Worm (Caenorhabditis elegans): Measurements from ENCODE around the gene mib-1.
A peak's percentile ranks its signal among the peaks of the same experiment; 100 is the strongest.

mib-1 gene

ce11 chrIII:11318131-11318530, 27.7 kb upstream of the mib-1 start, which contains the start of gene teg-1:
Gene teg-1 (minus strand): TSS chrIII:11318231.
- TF ChIP-seq flt-1 (GFP tag; IDR thresholded peaks at IDR 0.05) (no peak), tra-4 (tag; optimal IDR thresholded peaks at IDR 0.05) (no peak), aly-1 (tag; optimal IDR thresholded peaks at IDR 0.05) (no peak), tbx-37 (GFP tag; conservative IDR thresholded peaks at IDR 0.05) (no peak), ets-7 (tag; optimal IDR thresholded peaks at IDR 0.05) (no peak), ceh-36 (tag; optimal IDR thresholded peaks at IDR 0.05) (no peak), hmg-4 (GFP tag; optimal IDR thresholded peaks at IDR 0.05) (no peak), hnd-1 (tag; optimal IDR thresholded peaks at IDR 0.05) (no peak), B0310.2 (tag; optimal IDR thresholded peaks at IDR 0.05) (no peak), pes-1 (GFP tag; IDR thresholded peaks at IDR 0.05) (no peak), tbx-11 (GFP tag; IDR thresholded peaks at IDR 0.05) (no peak), sea-1 (GFP tag; conservative IDR thresholded peaks at IDR 0.05) (no peak)

ce11 chrIII:11317164-11317620, 26.7 kb upstream of the mib-1 start, which contains the start of gene mcm-10:
Gene mcm-10 (plus strand): TSS chrIII:11317570.
- peak; percentile 36; the same call in 1 of the 2 replicates for TF ChIP-seq flt-1 (GFP tag; IDR thresholded peaks at IDR 0.05)
- no peak for TF ChIP-seq ceh-36 (tag; optimal IDR thresholded peaks at IDR 0.05)
- TF ChIP-seq hmg-4 (GFP tag; optimal IDR thresholded peaks at IDR 0.05) = no peak
- TF ChIP-seq tbx-37 (GFP tag; conservative IDR thresholded peaks at IDR 0.05) = peak; percentile 50; the same call in 1 of the 2 replicates
- peak; percentile 59 for TF ChIP-seq pes-1 (GFP tag; IDR thresholded peaks at IDR 0.05)
- TF ChIP-seq ceh-13 (GFP tag; optimal IDR thresholded peaks at IDR 0.05) = peak; percentile 37
- no peak for TF ChIP-seq ama-1 (optimal IDR thresholded peaks at IDR 0.05)
- TF ChIP-seq hmbx-1 (tag; optimal IDR thresholded peaks at IDR 0.05) = no peak
- no peak for TF ChIP-seq aly-1 (tag; optimal IDR thresholded peaks at IDR 0.05)
- TF ChIP-seq scrt-1 (GFP tag; IDR thresholded peaks at IDR 0.05) = no peak
- TF ChIP-seq hnd-1 (tag; optimal IDR thresholded peaks at IDR 0.05) = peak; percentile 15
- peak; percentile 85 for TF ChIP-seq F13C5.2 (tag; optimal IDR thresholded peaks at IDR 0.05)
- TF ChIP-seq ets-7 (tag; optimal IDR thresholded peaks at IDR 0.05) = peak; percentile 64
- TF ChIP-seq tbx-11 (GFP tag; IDR thresholded peaks at IDR 0.05) = no peak
- no peak for TF ChIP-seq sea-1 (GFP tag; conservative IDR thresholded peaks at IDR 0.05)
- peak; percentile 37 for TF ChIP-seq B0310.2 (tag; optimal IDR thresholded peaks at IDR 0.05)
- peak; percentile 35 for TF ChIP-seq tra-4 (tag; optimal IDR thresholded peaks at IDR 0.05)

ce11 chrIII:11311466-11311865, 21.0 kb upstream of the mib-1 start, which contains the start of gene rab-35:
Gene rab-35 (minus strand): TSS chrIII:11311566.
- TF ChIP-seq hmg-4 (GFP tag; optimal IDR thresholded peaks at IDR 0.05) (no peak), scrt-1 (GFP tag; IDR thresholded peaks at IDR 0.05) (no peak), ama-1 (optimal IDR thresholded peaks at IDR 0.05) (no peak), hnd-1 (tag; optimal IDR thresholded peaks at IDR 0.05) (no peak), sea-1 (GFP tag; conservative IDR thresholded peaks at IDR 0.05) (no peak), flt-1 (GFP tag; IDR thresholded peaks at IDR 0.05) (no peak), F13C5.2 (tag; optimal IDR thresholded peaks at IDR 0.05) (no peak), ceh-36 (tag; optimal IDR thresholded peaks at IDR 0.05) (no peak), aly-1 (tag; optimal IDR thresholded peaks at IDR 0.05) (no peak), ets-7 (tag; optimal IDR thresholded peaks at IDR 0.05) (no peak), B0310.2 (tag; optimal IDR thresholded peaks at IDR 0.05) (no peak), tbx-11 (GFP tag; IDR thresholded peaks at IDR 0.05) (no peak), ceh-13 (GFP tag; optimal IDR thresholded peaks at IDR 0.05) (no peak), tbx-37 (GFP tag; conservative IDR thresholded peaks at IDR 0.05) (no peak)

ce11 chrIII:11289876-11290275, 600 bp downstream of the mib-1 start:
- no peak for TF ChIP-seq pes-1 (GFP tag; IDR thresholded peaks at IDR 0.05)
- TF ChIP-seq F13C5.2 (tag; optimal IDR thresholded peaks at IDR 0.05) = no peak
- TF ChIP-seq scrt-1 (GFP tag; IDR thresholded peaks at IDR 0.05) = no peak
- no peak for TF ChIP-seq sea-1 (GFP tag; conservative IDR thresholded peaks at IDR 0.05)
- TF ChIP-seq hmg-4 (GFP tag; optimal IDR thresholded peaks at IDR 0.05) = no peak
- no peak for TF ChIP-seq aly-1 (tag; optimal IDR thresholded peaks at IDR 0.05)

- no peak for TF ChIP-seq F13C5.2 (tag; optimal IDR thresholded peaks at IDR 0.05)
- TF ChIP-seq scrt-1 (GFP tag; IDR thresholded peaks at IDR 0.05) = no peak
- TF ChIP-seq hmbx-1 (tag; optimal IDR thresholded peaks at IDR 0.05) = no peak
- no peak for TF ChIP-seq hmg-4 (GFP tag; optimal IDR thresholded peaks at IDR 0.05)
- no peak for TF ChIP-seq ets-7 (tag; optimal IDR thresholded peaks at IDR 0.05)
- TF ChIP-seq tra-4 (tag; optimal IDR thresholded peaks at IDR 0.05) = no peak
- TF ChIP-seq ceh-13 (GFP tag; optimal IDR thresholded peaks at IDR 0.05) = no peak
- TF ChIP-seq sea-1 (GFP tag; conservative IDR thresholded peaks at IDR 0.05) = no peak
- TF ChIP-seq B0310.2 (tag; optimal IDR thresholded peaks at IDR 0.05) = no peak
- TF ChIP-seq pes-1 (GFP tag; IDR thresholded peaks at IDR 0.05) = no peak
- no peak for TF ChIP-seq tbx-11 (GFP tag; IDR thresholded peaks at IDR 0.05)
- no peak for TF ChIP-seq aly-1 (tag; optimal IDR thresholded peaks at IDR 0.05)
- no peak for TF ChIP-seq ceh-36 (tag; optimal IDR thresholded peaks at IDR 0.05)
- TF ChIP-seq ama-1 (optimal IDR thresholded peaks at IDR 0.05) = no peak
Observed at ce11 chrIII:11288295-11288694, 2.2 kb downstream of the mib-1 start.

- TF ChIP-seq ceh-36 (tag; optimal IDR thresholded peaks at IDR 0.05) = no peak
- no peak for TF ChIP-seq hmbx-1 (tag; optimal IDR thresholded peaks at IDR 0.05)
- no peak for TF ChIP-seq tbx-37 (GFP tag; conservative IDR thresholded peaks at IDR 0.05)
- no peak for TF ChIP-seq aly-1 (tag; optimal IDR thresholded peaks at IDR 0.05)
- TF ChIP-seq ceh-13 (GFP tag; optimal IDR thresholded peaks at IDR 0.05) = no peak
- TF ChIP-seq pes-1 (GFP tag; IDR thresholded peaks at IDR 0.05) = no peak
- no peak for TF ChIP-seq F13C5.2 (tag; optimal IDR thresholded peaks at IDR 0.05)
- TF ChIP-seq tra-4 (tag; optimal IDR thresholded peaks at IDR 0.05) = no peak
- TF ChIP-seq hmg-4 (GFP tag; optimal IDR thresholded peaks at IDR 0.05) = no peak
- TF ChIP-seq tbx-11 (GFP tag; IDR thresholded peaks at IDR 0.05) = no peak
Observed at ce11 chrIII:11287340-11287739, 3.1 kb downstream of the mib-1 start.

ce11 chrIII:11286069-11286468, 4.4 kb downstream of the mib-1 start:
- no peak for TF ChIP-seq ceh-36 (tag; optimal IDR thresholded peaks at IDR 0.05)
- TF ChIP-seq tbx-37 (GFP tag; conservative IDR thresholded peaks at IDR 0.05) = peak; percentile 64
- TF ChIP-seq hmg-4 (GFP tag; optimal IDR thresholded peaks at IDR 0.05) = no peak
- peak; percentile 63 for TF ChIP-seq pes-1 (GFP tag; IDR thresholded peaks at IDR 0.05)
- no peak for TF ChIP-seq ceh-13 (GFP tag; optimal IDR thresholded peaks at IDR 0.05)
- TF ChIP-seq flt-1 (GFP tag; IDR thresholded peaks at IDR 0.05) = no peak

All from whole organism, early embryonic.